Fruit fly (Drosophila melanogaster) whole organism, embryonic: ENCODE measurements around the gene Cpr97Ea.

Experiments
- CG6654 ChIP-seq: fragments of 200-800 bp; sonication (Bioruptor generic); optimal IDR thresholded peaks from 2 replicates; lab custom pipeline; 2017; ENCODE audit warnings: missing biosample characterization, mild to moderate bottlenecking, missing genetic modification characterization
- CG9215 ChIP-seq: fragments of 200-800 bp; sonication (Bioruptor generic); IDR thresholded peaks from 2 replicates; pipeline ENCODE4 v1.3.6; 2022; ENCODE audit warnings: missing biosample characterization, missing genetic modification characterization
- Oaz ChIP-seq: fragments of 200-800 bp; sonication (Bioruptor generic); IDR thresholded peaks from 2 replicates; pipeline ENCODE4 v1.3.6; 2022; ENCODE audit warnings: missing biosample characterization, missing genetic modification characterization
- ase ChIP-seq: fragments of 200-800 bp; sonication (Bioruptor generic); IDR thresholded peaks from 3 replicates; pipeline ENCODE4 v1.3.6; 2022; ENCODE audit warnings: missing biosample characterization, missing genetic modification characterization

DNA sequence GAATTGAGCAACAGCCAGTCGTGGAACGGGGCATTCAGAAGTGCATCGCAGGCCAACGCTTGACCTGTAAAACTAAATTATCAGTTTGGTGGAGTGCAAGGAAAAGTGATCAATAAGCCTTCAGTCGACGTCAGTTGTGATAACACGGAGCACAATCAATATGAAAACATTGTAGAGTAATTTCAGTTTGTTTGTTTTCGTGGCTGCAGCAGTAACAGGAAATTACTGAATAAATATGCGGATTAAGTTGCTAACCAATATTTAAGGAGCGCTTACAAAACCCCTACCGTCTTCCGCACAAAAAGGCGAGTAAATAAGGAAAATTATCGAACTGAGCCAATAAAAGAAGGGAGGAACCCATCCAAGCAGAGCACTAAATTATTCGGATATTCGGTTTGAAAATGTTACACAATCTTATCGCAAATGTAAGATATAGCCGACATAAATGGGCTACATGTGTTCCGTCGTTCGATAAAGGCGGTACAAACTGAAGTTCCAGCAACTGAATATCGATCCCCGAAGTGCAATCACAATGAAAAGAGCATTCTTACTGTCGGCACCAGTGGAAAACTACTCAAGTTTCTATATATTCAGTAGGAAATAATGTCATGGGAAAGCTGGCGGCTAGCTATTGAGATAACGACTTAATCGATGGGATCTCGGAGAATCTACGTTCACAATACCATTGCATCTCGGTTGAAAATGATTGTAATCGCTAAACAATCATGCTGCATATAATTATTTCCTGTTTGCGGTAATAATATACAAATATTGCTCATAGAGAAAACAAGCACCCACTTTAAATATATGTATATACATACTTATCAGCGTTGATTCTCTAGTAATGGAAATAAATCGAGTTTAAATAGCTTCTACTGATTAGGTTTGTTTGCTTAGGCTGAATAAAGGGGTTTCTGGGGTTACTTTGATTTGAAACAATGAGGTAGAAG lies 48.4 kb upstream of the Cpr97Ea start:
- 0 out of 2 replicates have a peak, but pooled peaks have one; percentile 28 for TF ChIP-seq Oaz (GFP tag; lab: Robert Waterston, UW)
- no peak for TF ChIP-seq CG6654 (GFP tag; lab: Kevin White, UChicago)
- TF ChIP-seq ase (GFP tag; lab: Robert Waterston, UW) = no peak
- TF ChIP-seq CG9215 (GFP tag; lab: Robert Waterston, UW) = no peak
